Worm (Caenorhabditis elegans): ENCODE measurements around the gene npr-12.

DNA sequence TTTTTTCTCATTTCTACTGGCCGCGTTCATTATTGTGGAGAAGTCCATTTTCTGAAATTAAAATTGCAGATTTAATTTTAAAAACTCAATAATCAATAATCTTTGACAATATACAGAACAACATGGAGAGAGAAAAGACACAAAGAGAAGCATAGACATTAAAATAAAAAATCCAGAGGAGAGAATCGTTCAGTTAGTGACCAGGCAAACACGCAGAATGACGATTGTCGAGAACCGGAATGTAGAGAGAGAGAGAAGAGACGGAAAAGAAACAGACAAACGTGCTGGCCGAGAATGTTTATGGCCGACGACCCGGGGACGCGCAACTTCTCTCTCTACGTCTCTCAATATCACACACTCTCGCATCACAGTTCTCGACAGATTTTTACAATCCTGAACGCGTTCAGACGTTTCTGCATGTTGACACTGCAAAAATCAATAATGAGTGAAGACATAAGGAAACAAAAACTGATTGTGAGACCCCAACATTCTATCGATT, 49.8 kb downstream of the npr-12 start, which contains the start of the genes T05A12.3 and T05A12.4:
- TF ChIP-seq jun-1 (tag; optimal IDR thresholded peaks at IDR 0.05) (peak; percentile 55), fos-1 (tag; optimal IDR thresholded peaks at IDR 0.05) (no peak), fkh-8 (tag; optimal IDR thresholded peaks at IDR 0.05) (no peak), ama-1 (optimal IDR thresholded peaks at IDR 0.05) (no peak), nhr-237 (tag; optimal IDR thresholded peaks at IDR 0.05) (no peak), lin-13 (GFP tag; optimal IDR thresholded peaks at IDR 0.05) (no peak), elt-2 (tag; optimal IDR thresholded peaks at IDR 0.05) (no peak)

Data from whole organism, L1 larva.